Worm (Caenorhabditis elegans) whole organism, midembryonic: ENCODE measurements around the gene T04B2.7.

ENCODE experiments used
- T22C8.4 ChIP-seq: fragments of 200-800 bp; sonication (Bioruptor generic); IDR thresholded peaks from 2 replicates; pipeline ENCODE4 v1.3.6; 2022; ENCODE audit warnings: missing genetic modification characterization, missing compliant biosample characterization
- cog-1 ChIP-seq: sonication (generic microtip); optimal IDR thresholded peaks from 2 replicates; lab custom pipeline; 2016; ENCODE audit warnings: missing genetic modification characterization, missing compliant biosample characterization
- flt-1 ChIP-seq: fragments of 200-800 bp; sonication (Bioruptor generic); IDR thresholded peaks from 2 replicates; pipeline ENCODE4 v1.3.6; 2022; ENCODE audit warnings: missing genetic modification characterization, missing compliant biosample characterization
- klf-2 ChIP-seq: fragments of 200-800 bp; sonication (Bioruptor generic); conservative IDR thresholded peaks from 2 replicates; pipeline ENCODE4 v1.3.6; 2022; ENCODE audit warnings: missing genetic modification reagents, missing genetic modification characterization, missing compliant biosample characterization
- med-1 ChIP-seq: sonication (generic microtip); optimal IDR thresholded peaks from 2 replicates; lab custom pipeline; 2017; ENCODE audit warnings: missing genetic modification characterization, mild to moderate bottlenecking, missing compliant biosample characterization, antibody characterized with exemption, missing genetic modification reagents; ENCODE audit not compliant: insufficient read depth
- ref-1 ChIP-seq: fragments of 200-800 bp; sonication (Bioruptor generic); conservative IDR thresholded peaks from 2 replicates; pipeline ENCODE4 v1.3.6; 2022; ENCODE audit warnings: missing genetic modification reagents, missing genetic modification characterization, missing compliant biosample characterization
- tab-1 ChIP-seq: fragments of 200-800 bp; sonication (Bioruptor generic); IDR thresholded peaks from 2 replicates; pipeline ENCODE4 v1.3.6; 2022; ENCODE audit warnings: missing genetic modification characterization, missing compliant biosample characterization
- ztf-23 ChIP-seq: fragments of 200-800 bp; sonication (Bioruptor generic); IDR thresholded peaks from 2 replicates; pipeline ENCODE4 v1.3.6; 2022; ENCODE audit warnings: missing genetic modification reagents, missing genetic modification characterization, missing compliant biosample characterization
- ztf-29 ChIP-seq: fragments of 200-800 bp; sonication (Bioruptor generic); IDR thresholded peaks from 2 replicates; pipeline ENCODE4 v1.3.6; 2022; ENCODE audit warnings: missing genetic modification reagents, missing genetic modification characterization, missing compliant biosample characterization

The T04B2.7 gene

ce11 chrIV:10075899-10076298 is 19.9 kb upstream of the T04B2.7 start, which contains the start of gene W01B6.5:
TSS of gene W01B6.5 (plus strand) at chrIV:10076199.
- TF ChIP-seq tab-1 (no peak), ztf-29 (GFP tag; lab: Robert Waterston, UW) (no peak), flt-1 (GFP tag; lab: Robert Waterston, UW) (no peak), klf-2 (GFP tag; lab: Robert Waterston, UW) (no peak), T22C8.4 (GFP tag; lab: Robert Waterston, UW) (no peak), ref-1 (no peak), cog-1 (tag; lab: Kevin White, UChicago) (no peak), ztf-23 (GFP tag; lab: Robert Waterston, UW) (no peak), med-1 (no peak)

DNA sequence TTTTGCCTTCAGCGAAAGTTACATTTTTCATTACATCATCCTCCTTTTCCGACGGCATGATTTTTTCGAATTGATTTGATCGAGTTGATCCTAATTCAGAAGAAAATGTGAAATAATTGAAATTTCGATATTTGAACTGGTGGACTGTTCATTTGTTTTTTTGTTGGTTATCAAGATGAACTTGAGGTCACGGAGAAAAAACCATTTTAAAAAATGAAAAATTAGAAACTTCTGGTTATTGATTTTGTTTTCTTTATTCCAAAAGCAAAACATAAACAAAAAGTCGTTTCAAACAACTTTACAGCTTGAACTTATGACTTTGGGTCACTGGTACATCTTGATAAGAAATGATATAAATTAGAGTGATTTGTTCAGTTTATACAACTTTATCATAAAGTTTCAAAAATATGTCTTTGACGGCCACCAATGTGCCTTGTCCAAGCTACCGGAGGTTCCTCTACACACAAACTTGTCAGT is 19.0 kb upstream of the T04B2.7 start, which contains the start of the genes ttbk-4 and W01B6.4:
Gene ttbk-4, minus strand, starts transcription at position 101 of the 477 bp plus-strand sequence.
Gene W01B6.4, plus strand, starts transcription at position 427 of the 477 bp plus-strand sequence.
- no peak for TF ChIP-seq ref-1
- no peak for TF ChIP-seq ztf-29 (GFP tag; lab: Robert Waterston, UW)
- no peak for TF ChIP-seq tab-1
- TF ChIP-seq T22C8.4 (GFP tag; lab: Robert Waterston, UW) = no peak
- TF ChIP-seq klf-2 (GFP tag; lab: Robert Waterston, UW) = no peak
- no peak for TF ChIP-seq flt-1 (GFP tag; lab: Robert Waterston, UW)
- TF ChIP-seq ztf-23 (GFP tag; lab: Robert Waterston, UW) = no peak
- TF ChIP-seq cog-1 (tag; lab: Kevin White, UChicago) = no peak
- no peak for TF ChIP-seq med-1

- TF ChIP-seq cog-1 (tag; lab: Kevin White, UChicago) = no peak
- no peak for TF ChIP-seq flt-1 (GFP tag; lab: Robert Waterston, UW)
Observed at ce11 chrIV:10072527-10072926, 16.5 kb upstream of the T04B2.7 start, which contains the start of gene W01B6.3. TSS of gene W01B6.3 (minus strand) at chrIV:10072627.

- TF ChIP-seq med-1 (no peak), klf-2 (GFP tag; lab: Robert Waterston, UW) (no peak), T22C8.4 (GFP tag; lab: Robert Waterston, UW) (no peak), ref-1 (no peak), ztf-29 (GFP tag; lab: Robert Waterston, UW) (no peak), flt-1 (GFP tag; lab: Robert Waterston, UW) (no peak), cog-1 (tag; lab: Kevin White, UChicago) (no peak), ztf-23 (GFP tag; lab: Robert Waterston, UW) (no peak), tab-1 (no peak)
Observed at ce11 chrIV:10068266-10068665, 12.2 kb upstream of the T04B2.7 start.

- no peak for TF ChIP-seq klf-2 (GFP tag; lab: Robert Waterston, UW)
- TF ChIP-seq ztf-23 (GFP tag; lab: Robert Waterston, UW) = no peak
- no peak for TF ChIP-seq flt-1 (GFP tag; lab: Robert Waterston, UW)
- no peak for TF ChIP-seq T22C8.4 (GFP tag; lab: Robert Waterston, UW)
- no peak for TF ChIP-seq ref-1
- TF ChIP-seq cog-1 (tag; lab: Kevin White, UChicago) = no peak
- TF ChIP-seq ztf-29 (GFP tag; lab: Robert Waterston, UW) = no peak
- TF ChIP-seq tab-1 = no peak
- no peak for TF ChIP-seq med-1
Observed at ce11 chrIV:10067541-10067940, 11.5 kb upstream of the T04B2.7 start, which contains the start of gene cwn-2. TSS of gene cwn-2 (plus strand) at chrIV:10067816.

ce11 chrIV:10066456-10066855 is 10.4 kb upstream of the T04B2.7 start:
- TF ChIP-seq tab-1 (no peak), ztf-29 (GFP tag; lab: Robert Waterston, UW) (no peak), med-1 (no peak), klf-2 (GFP tag; lab: Robert Waterston, UW) (no peak), ztf-23 (GFP tag; lab: Robert Waterston, UW) (no peak), flt-1 (GFP tag; lab: Robert Waterston, UW) (no peak)

DNA sequence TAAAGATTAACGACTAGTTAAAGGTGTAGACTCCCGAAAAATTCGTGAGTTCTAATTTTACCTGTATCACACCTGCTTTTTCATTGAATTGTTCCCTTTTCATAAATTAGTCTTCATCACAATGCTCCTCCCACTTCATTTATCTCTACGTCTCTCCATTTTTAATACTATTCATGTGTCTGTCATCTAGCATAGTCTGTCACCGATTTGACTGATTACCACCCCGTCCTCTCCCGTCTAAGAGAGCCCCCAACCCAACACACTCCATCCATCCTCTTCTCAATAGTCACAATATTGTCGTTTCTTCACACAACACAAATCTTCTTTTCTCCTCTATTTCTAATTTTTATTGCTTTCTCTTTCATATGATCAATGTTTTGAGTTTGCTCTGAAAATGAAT is 9.1 kb upstream of the T04B2.7 start:
- TF ChIP-seq tab-1 = no peak

DNA sequence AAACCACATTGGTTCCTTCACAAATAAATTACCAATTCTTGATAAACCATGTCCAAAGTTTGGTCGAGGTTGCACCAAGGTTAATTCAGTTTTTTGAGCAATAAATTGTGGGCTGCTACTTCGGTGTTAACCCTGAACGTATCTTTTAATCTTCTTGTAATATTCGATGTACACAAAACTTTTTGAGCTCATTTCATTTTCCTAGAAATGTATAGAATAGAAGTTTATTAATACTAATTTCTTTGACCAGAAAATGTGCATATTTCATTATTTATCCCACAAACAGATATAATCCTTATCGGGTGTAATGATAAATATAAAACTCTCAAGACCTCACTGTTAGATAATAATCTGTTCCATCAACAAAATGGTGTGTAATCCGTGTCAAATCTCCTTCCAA is 7.9 kb upstream of the T04B2.7 start:
- no peak for TF ChIP-seq T22C8.4 (GFP tag; lab: Robert Waterston, UW)

DNA sequence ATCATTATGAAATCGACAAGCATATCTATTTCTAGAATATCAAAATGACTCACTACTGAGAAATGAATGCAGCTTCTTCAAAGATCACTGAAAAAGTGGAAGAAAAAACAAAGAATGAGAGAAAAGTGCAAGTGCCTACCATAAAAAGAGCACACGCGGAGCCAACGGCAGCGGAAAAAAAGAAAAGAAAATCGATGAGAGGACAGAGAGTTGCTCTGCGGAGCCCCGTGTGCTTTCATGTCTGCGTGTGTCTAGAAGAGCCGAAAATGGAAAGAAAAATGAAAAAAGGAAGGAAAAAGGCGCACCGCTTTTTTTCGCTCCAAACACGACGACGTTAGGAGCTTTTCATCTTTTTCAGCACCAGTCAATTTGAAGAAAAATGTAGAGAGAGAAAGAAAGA is 6.7 kb upstream of the T04B2.7 start, which contains the start of gene ipla-7:
Gene ipla-7, minus strand, starts transcription at position 122 of the 400 bp plus-strand sequence.
- TF ChIP-seq flt-1 (GFP tag; lab: Robert Waterston, UW) = no peak
- no peak for TF ChIP-seq ref-1
- TF ChIP-seq cog-1 (tag; lab: Kevin White, UChicago) = no peak
- TF ChIP-seq klf-2 (GFP tag; lab: Robert Waterston, UW) = no peak
- no peak for TF ChIP-seq tab-1
- TF ChIP-seq med-1 = no peak
- TF ChIP-seq T22C8.4 (GFP tag; lab: Robert Waterston, UW) = no peak
- no peak for TF ChIP-seq ztf-29 (GFP tag; lab: Robert Waterston, UW)

DNA sequence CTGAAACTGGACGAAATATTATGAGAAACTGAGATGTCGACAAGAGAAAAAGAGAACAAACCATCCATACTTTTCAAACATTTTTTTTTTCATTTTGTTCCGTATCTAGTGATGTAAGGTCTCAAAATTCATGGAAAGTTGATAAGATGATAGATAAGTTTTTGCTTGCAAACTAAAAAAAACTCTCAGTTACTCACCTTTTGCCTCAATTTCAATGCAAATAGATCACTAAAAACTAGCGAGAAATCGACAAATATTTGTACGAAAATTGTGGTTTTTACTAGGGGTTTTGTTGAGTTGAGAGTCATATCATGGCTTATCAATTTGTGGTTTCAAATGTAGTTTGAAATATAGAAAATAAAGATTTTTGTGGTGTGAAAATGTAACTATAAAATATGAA is 4.8 kb upstream of the T04B2.7 start:
- TF ChIP-seq flt-1 (GFP tag; lab: Robert Waterston, UW) (no peak), cog-1 (tag; lab: Kevin White, UChicago) (no peak), ref-1 (no peak), med-1 (no peak), tab-1 (no peak)

DNA sequence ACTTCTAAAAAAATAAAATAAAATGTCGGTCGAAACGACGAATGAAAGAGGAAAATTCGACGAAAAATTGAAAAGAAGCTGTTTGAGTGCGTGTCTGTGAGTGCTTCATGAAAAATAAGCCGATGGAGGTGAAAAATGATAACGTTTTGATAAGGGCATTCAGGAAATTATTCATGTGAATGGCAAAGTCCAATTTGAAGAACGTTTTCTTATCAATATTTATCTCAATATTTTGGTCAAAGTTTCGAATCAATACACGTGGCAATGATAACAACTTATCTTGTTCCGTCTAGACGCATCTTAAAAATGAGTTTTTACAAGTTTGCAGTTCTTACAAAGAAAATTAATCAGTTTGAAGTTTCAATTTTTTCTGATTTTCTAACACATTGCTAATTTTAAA is 3.1 kb upstream of the T04B2.7 start:
- TF ChIP-seq tab-1 (no peak), ztf-23 (GFP tag; lab: Robert Waterston, UW) (no peak), ztf-29 (GFP tag; lab: Robert Waterston, UW) (no peak), ref-1 (no peak), med-1 (no peak), klf-2 (GFP tag; lab: Robert Waterston, UW) (no peak), cog-1 (tag; lab: Kevin White, UChicago) (no peak), flt-1 (GFP tag; lab: Robert Waterston, UW) (no peak), T22C8.4 (GFP tag; lab: Robert Waterston, UW) (no peak)
